Fruit fly (Drosophila melanogaster) whole organism, embryonic: ENCODE results near the gene Shawn.
A peak's percentile ranks its signal among the peaks of the same experiment; 100 is the strongest.

ENCODE experiments used
- Adf1 ChIP-seq: fragments of 200-800 bp; sonication (Bioruptor generic); IDR thresholded peaks from 2 replicates; pipeline ENCODE4 v1.3.6; 2022; ENCODE audit warnings: missing biosample characterization, missing genetic modification characterization
- CG11504 ChIP-seq: fragments of 200-800 bp; sonication (Bioruptor generic); optimal IDR thresholded peaks from 3 replicates; lab custom pipeline; 2019; ENCODE audit warnings: missing biosample characterization, mild to moderate bottlenecking, missing genetic modification characterization, moderate library complexity
- CG11560 ChIP-seq: fragments of 200-800 bp; sonication (Bioruptor generic); IDR thresholded peaks from 3 replicates; pipeline ENCODE4 v1.3.6; 2022; ENCODE audit warnings: missing biosample characterization, missing genetic modification characterization
- CG12659 ChIP-seq: fragments of 200-800 bp; sonication (Bioruptor generic); optimal IDR thresholded peaks from 3 replicates; lab custom pipeline; 2017; ENCODE audit warnings: mild to moderate bottlenecking, missing biosample characterization, missing genetic modification reagents, missing genetic modification characterization
- CG15479 ChIP-seq: fragments of 200-800 bp; sonication (Bioruptor generic); optimal IDR thresholded peaks from 3 replicates; lab custom pipeline; 2019; ENCODE audit warnings: missing biosample characterization, mild to moderate bottlenecking, missing genetic modification characterization, moderate library complexity
- CG17385 ChIP-seq: fragments of 200-800 bp; sonication (Bioruptor generic); optimal IDR thresholded peaks from 3 replicates; lab custom pipeline; 2018; ENCODE audit warnings: missing biosample characterization, mild to moderate bottlenecking, missing genetic modification characterization
- CG18599 ChIP-seq: fragments of 200-800 bp; sonication (Bioruptor generic); optimal IDR thresholded peaks from 3 replicates; lab custom pipeline; 2017; ENCODE audit warnings: missing biosample characterization, missing genetic modification characterization, mild to moderate bottlenecking, moderate library complexity, missing genetic modification reagents
- CG2678 ChIP-seq: fragments of 200-800 bp; sonication (Bioruptor generic); optimal IDR thresholded peaks from 3 replicates; lab custom pipeline; 2019; ENCODE audit warnings: missing biosample characterization, mild to moderate bottlenecking, missing genetic modification characterization, moderate library complexity
- CG2875 ChIP-seq: fragments of 200-800 bp; sonication (Bioruptor generic); optimal IDR thresholded peaks from 2 replicates; lab custom pipeline; 2017; ENCODE audit warnings: missing biosample characterization, mild to moderate bottlenecking, missing genetic modification characterization, missing genetic modification reagents
- CG34224 ChIP-seq: fragments of 200-800 bp; sonication (Bioruptor generic); IDR thresholded peaks from 3 replicates; pipeline ENCODE4 v1.3.6; 2022; ENCODE audit warnings: missing biosample characterization, missing genetic modification characterization; ENCODE audit not compliant: partially characterized antibody
- CG34376 ChIP-seq: fragments of 200-800 bp; sonication (Bioruptor generic); optimal IDR thresholded peaks from 2 replicates; lab custom pipeline; 2018; ENCODE audit warnings: missing biosample characterization, mild to moderate bottlenecking, missing genetic modification characterization
- CG4360 ChIP-seq: fragments of 200-800 bp; sonication (Bioruptor generic); IDR thresholded peaks from 2 replicates; pipeline ENCODE4 v1.3.6; 2022; ENCODE audit warnings: missing biosample characterization, missing genetic modification characterization
- CG6175 ChIP-seq: fragments of 200-800 bp; sonication (Bioruptor generic); IDR thresholded peaks from 3 replicates; pipeline ENCODE4 v1.3.6; 2022; ENCODE audit warnings: missing biosample characterization, missing genetic modification characterization
- CG8478 ChIP-seq: fragments of >200 bp; optimal IDR thresholded peaks from 2 replicates; lab custom pipeline; 2018
- D ChIP-seq, 2 experiments: fragments of 200-800 bp in 1 of 2; fragments of >200 bp in 1 of 2; sonication (Bioruptor generic) in 1 of 2; optimal IDR thresholded peaks; 2 replicates in 1 of 2; 3 replicates in 1 of 2; lab custom pipeline; 2017; ENCODE audit warnings: mild to moderate bottlenecking in 1 of 2, missing biosample characterization in 1 of 2, missing genetic modification characterization in 1 of 2, missing genetic modification reagents in 1 of 2
- Deaf1 ChIP-seq: fragments of 200-800 bp; optimal IDR thresholded peaks from 3 replicates; lab custom pipeline; 2019; ENCODE audit warnings: missing biosample characterization, mild to moderate bottlenecking, missing genetic modification characterization, moderate library complexity
- Dll ChIP-seq: fragments of 200-800 bp; sonication (Bioruptor generic); IDR thresholded peaks from 4 replicates; pipeline ENCODE4 v1.3.6; 2022; ENCODE audit warnings: missing biosample characterization, missing genetic modification characterization; ENCODE audit not compliant: partially characterized antibody
- Drgx ChIP-seq: fragments of 200-800 bp; sonication (Bioruptor generic); IDR thresholded peaks from 2 replicates; pipeline ENCODE4 v1.3.6; 2022; ENCODE audit warnings: missing biosample characterization, missing genetic modification characterization
- Gsc ChIP-seq: fragments of 200-800 bp; sonication (Bioruptor generic); IDR thresholded peaks from 2 replicates; pipeline ENCODE4 v1.3.6; 2022; ENCODE audit warnings: missing biosample characterization, missing genetic modification characterization
- HLHmδ ChIP-seq: fragments of 200-800 bp; sonication (Bioruptor generic); optimal IDR thresholded peaks from 2 replicates; lab custom pipeline; 2018; ENCODE audit warnings: missing biosample characterization, mild to moderate bottlenecking, missing genetic modification characterization, moderate library complexity
- HmgZ ChIP-seq: fragments of 200-800 bp; sonication (Bioruptor generic); optimal IDR thresholded peaks from 2 replicates; lab custom pipeline; 2018; ENCODE audit warnings: missing biosample characterization, mild to moderate bottlenecking, missing genetic modification characterization
- MESR4 ChIP-seq: fragments of 200-800 bp; sonication (Bioruptor generic); optimal IDR thresholded peaks from 2 replicates; lab custom pipeline; 2018; ENCODE audit warnings: missing biosample characterization, mild to moderate bottlenecking, missing genetic modification characterization, moderate library complexity
- Max ChIP-seq: fragments of 200-800 bp; sonication (Bioruptor generic); optimal IDR thresholded peaks from 2 replicates; lab custom pipeline; 2016; ENCODE audit warnings: missing biosample characterization, mild to moderate bottlenecking, missing genetic modification characterization
- Med ChIP-seq: fragments of 200-800 bp; sonication (Bioruptor generic); peaks from one replicate; lab custom pipeline; 2016; ENCODE audit warnings: missing biosample characterization, missing genetic modification characterization, mild to moderate bottlenecking, inconsistent platforms, moderate library complexity
- Opbp ChIP-seq: fragments of 200-800 bp; sonication (Bioruptor generic); IDR thresholded peaks from 3 replicates; pipeline ENCODE4 v1.3.6; 2022; ENCODE audit warnings: missing biosample characterization, missing genetic modification characterization; ENCODE audit not compliant: partially characterized antibody
- Tbp ChIP-seq: fragments of >200 bp; optimal IDR thresholded peaks from 2 replicates; lab custom pipeline; 2018; ENCODE audit warnings: missing biosample characterization, missing genetic modification characterization
- Trl ChIP-seq, 3 experiments: fragments of >200 bp in 2 of 3; fragments of 200-800 bp in 1 of 3; sonication (Bioruptor generic) in 1 of 3; optimal IDR thresholded peaks; 2 replicates in 1 of 3; 3 replicates in 2 of 3; lab custom pipeline; 2016 to 2017; ENCODE audit warnings: missing biosample characterization in 1 of 3, missing genetic modification characterization in 1 of 3
- YL-1 ChIP-seq: fragments of 200-800 bp; sonication (Bioruptor generic); optimal IDR thresholded peaks from 3 replicates; lab custom pipeline; 2017; ENCODE audit warnings: missing biosample characterization, mild to moderate bottlenecking, missing genetic modification characterization
- cg ChIP-seq: fragments of 200-800 bp; sonication (Bioruptor generic); optimal IDR thresholded peaks from 3 replicates; lab custom pipeline; 2019; ENCODE audit warnings: missing biosample characterization, mild to moderate bottlenecking, missing genetic modification characterization, moderate library complexity
- chinmo ChIP-seq: fragments of 200-800 bp; sonication (Bioruptor generic); IDR thresholded peaks from 4 replicates; pipeline ENCODE4 v1.3.6; 2022; ENCODE audit warnings: missing biosample characterization, missing genetic modification characterization; ENCODE audit not compliant: partially characterized antibody
- chm ChIP-seq: fragments of 200-800 bp; sonication (Bioruptor generic); IDR thresholded peaks from 2 replicates; pipeline ENCODE4 v1.3.6; 2022; ENCODE audit warnings: missing biosample characterization, missing genetic modification characterization
- en ChIP-seq: fragments of 200-800 bp; sonication (Bioruptor generic); optimal IDR thresholded peaks from 2 replicates; lab custom pipeline; 2016; ENCODE audit warnings: missing biosample characterization, missing genetic modification characterization
- ham ChIP-seq: fragments of 200-800 bp; sonication (Bioruptor generic); IDR thresholded peaks from 2 replicates; pipeline ENCODE4 v1.3.6; 2022; ENCODE audit warnings: missing biosample characterization, missing genetic modification characterization
- lola ChIP-seq, 3 experiments: fragments of >200 bp in 2 of 3; fragments of 200-800 bp in 1 of 3; sonication (Bioruptor generic) in 1 of 3; optimal IDR thresholded peaks; 2 replicates each; lab custom pipeline; 2017 to 2019; ENCODE audit warnings: missing biosample characterization in 3 of 3, missing genetic modification characterization in 3 of 3, mild to moderate bottlenecking in 1 of 3, moderate library complexity in 1 of 3
- pb ChIP-seq: fragments of 200-800 bp; sonication (Bioruptor generic); optimal IDR thresholded peaks from 3 replicates; lab custom pipeline; 2016; ENCODE audit warnings: missing biosample characterization, missing genetic modification characterization
- phol ChIP-seq: fragments of 200-800 bp; sonication (Bioruptor generic); optimal IDR thresholded peaks from 3 replicates; lab custom pipeline; 2018; ENCODE audit warnings: missing biosample characterization, mild to moderate bottlenecking, missing genetic modification characterization, moderate library complexity
- pros ChIP-seq: fragments of 200-800 bp; sonication (Bioruptor generic); optimal IDR thresholded peaks from 3 replicates; lab custom pipeline; 2019; ENCODE audit warnings: missing biosample characterization, mild to moderate bottlenecking, missing genetic modification characterization, moderate library complexity
- rib ChIP-seq: fragments of 200-800 bp; sonication (Bioruptor generic); IDR thresholded peaks from 2 replicates; pipeline ENCODE4 v1.3.6; 2022; ENCODE audit warnings: missing biosample characterization, missing genetic modification characterization
- sens ChIP-seq: fragments of 200-800 bp; sonication (Bioruptor generic); peaks from one replicate; lab custom pipeline; 2016; ENCODE audit warnings: missing biosample characterization, missing genetic modification characterization
- z ChIP-seq: fragments of 200-800 bp; sonication (Bioruptor generic); IDR thresholded peaks from 3 replicates; pipeline ENCODE4 v1.3.6; 2022; ENCODE audit warnings: missing biosample characterization, missing genetic modification characterization

The Shawn gene

DNA sequence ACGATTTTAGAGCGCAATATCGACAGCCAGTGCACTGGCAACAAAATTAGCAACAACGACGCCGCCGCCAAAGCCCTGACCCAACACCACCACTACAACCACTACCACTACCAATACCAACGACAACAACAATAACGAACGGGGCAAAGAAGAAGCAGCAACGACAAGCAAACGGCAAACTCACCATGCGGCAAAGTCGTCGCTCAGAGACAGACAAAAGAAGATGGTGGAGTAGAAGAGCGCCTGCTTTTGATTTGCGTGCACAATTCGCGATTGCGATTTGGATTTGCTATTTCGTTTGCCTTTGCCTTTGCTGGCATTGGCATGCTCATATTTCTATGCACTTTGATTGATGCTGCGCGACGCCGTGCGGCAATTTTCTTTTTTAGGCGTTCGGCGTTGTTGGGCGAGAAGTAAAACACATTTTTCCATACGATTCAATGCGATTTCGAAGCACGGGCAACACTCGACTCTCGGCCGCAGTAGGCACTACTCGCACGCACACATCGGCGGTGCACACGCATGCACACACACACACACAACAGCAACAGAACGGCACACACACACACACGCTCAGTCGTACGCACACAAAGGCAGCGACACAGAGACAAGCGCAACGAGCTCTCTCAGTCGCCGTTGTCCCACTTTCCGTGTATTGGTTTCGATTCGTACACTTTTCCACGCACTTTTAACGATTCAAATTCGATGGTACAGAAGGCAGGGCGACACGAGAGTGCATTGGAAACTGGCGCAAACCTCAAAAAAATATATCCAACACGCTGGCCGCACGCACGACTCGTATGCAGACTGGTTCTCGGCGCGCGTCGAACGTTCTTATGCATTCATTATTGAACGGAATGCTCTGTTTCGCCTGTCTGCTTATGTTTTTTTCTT lies 26.4 kb downstream of the Shawn start:
- peak; percentile 28 for TF ChIP-seq CG12659
- no peak for TF ChIP-seq CG2875 (GFP tag; lab: Kevin White, UChicago)
- 0 out of 4 replicates have a peak, but pooled peaks have one; percentile 15 for TF ChIP-seq Dll (GFP tag; lab: Robert Waterston, UW)
- TF ChIP-seq CG11504 (tag; lab: Kevin White, UChicago) = no peak
- TF ChIP-seq CG4360 = peak; percentile 57
- TF ChIP-seq pros (GFP tag; lab: Kevin White, UChicago) = peak; percentile 56
- peak in 1 of 3 experiments; percentile 80 for TF ChIP-seq lola (GFP tag; optimal IDR thresholded peaks at IDR 0.05; lab: Kevin White, UChicago)
- no peak for TF ChIP-seq pb (GFP tag; lab: Kevin White, UChicago)
- TF ChIP-seq HLHmδ (GFP tag; lab: Kevin White, UChicago) = peak; percentile 57
- peak; percentile 93 for TF ChIP-seq CG17385 (GFP tag; lab: Kevin White, UChicago)
- TF ChIP-seq CG11560 = no peak
- TF ChIP-seq CG6175 = 0 out of 3 replicates have a peak, but pooled peaks have one; percentile 6
- TF ChIP-seq chinmo = peak; percentile 88; the same call in 2 of the 4 replicates
- TF ChIP-seq sens (GFP tag; lab: Kevin White, UChicago) = peak; percentile 4
- no peak for TF ChIP-seq en (GFP tag; lab: Kevin White, UChicago)
- TF ChIP-seq Tbp (GFP tag; lab: Kevin White, UChicago) = peak; percentile 47
- TF ChIP-seq Drgx (GFP tag; lab: Robert Waterston, UW) = 0 out of 2 replicates have a peak, but pooled peaks have one; percentile 11
- no peak for TF ChIP-seq Max (GFP tag; lab: Kevin White, UChicago)
- peak; percentile 95 for TF ChIP-seq CG8478 (lab: Kevin White, UChicago)
- TF ChIP-seq CG18599 (GFP tag; lab: Kevin White, UChicago) = peak; percentile 4
- TF ChIP-seq D (optimal IDR thresholded peaks at IDR 0.05; lab: Kevin White, UChicago) = peak; percentile 19
- no peak for TF ChIP-seq D (GFP tag; optimal IDR thresholded peaks at IDR 0.05; lab: Kevin White, UChicago)
- TF ChIP-seq HmgZ = peak; percentile 15
- peak; percentile 77 for TF ChIP-seq Adf1 (GFP tag; lab: Robert Waterston, UW)
- 0 out of 2 replicates have a peak, but pooled peaks have one; percentile 8 for TF ChIP-seq chm (GFP tag; lab: Robert Waterston, UW)
- peak; percentile 96 for TF ChIP-seq cg (GFP tag; lab: Kevin White, UChicago)
- 0 out of 3 replicates have a peak, but pooled peaks have one; percentile 21 for TF ChIP-seq CG34224 (GFP tag; lab: Robert Waterston, UW)
- TF ChIP-seq CG15479 (GFP tag; lab: Kevin White, UChicago) = peak; percentile 95
- no peak for TF ChIP-seq CG2678 (tag; lab: Kevin White, UChicago)
- TF ChIP-seq Med = peak; percentile 79
- 0 out of 3 replicates have a peak, but pooled peaks have one; percentile 8 for TF ChIP-seq Opbp (GFP tag; lab: Robert Waterston, UW)
- peak; percentile 56 for TF ChIP-seq phol (tag; lab: Kevin White, UChicago)
- TF ChIP-seq rib = peak; percentile 34; the same call in 1 of the 2 replicates
- TF ChIP-seq Gsc (GFP tag; lab: Robert Waterston, UW) = no peak
- peak in 1 of 2 experiments; percentile 65 for TF ChIP-seq Trl (optimal IDR thresholded peaks at IDR 0.05; lab: Kevin White, UChicago)
- no peak for TF ChIP-seq Trl (GFP tag; optimal IDR thresholded peaks at IDR 0.05; lab: Kevin White, UChicago)
- peak; percentile 47 for TF ChIP-seq CG34376 (GFP tag; lab: Kevin White, UChicago)
- TF ChIP-seq z (GFP tag; lab: Robert Waterston, UW) = no peak
- peak; percentile 90 for TF ChIP-seq MESR4 (GFP tag; lab: Kevin White, UChicago)
- peak; percentile 62 for TF ChIP-seq Deaf1 (tag; lab: Kevin White, UChicago)
- peak; percentile 18 for TF ChIP-seq YL-1 (GFP tag; lab: Kevin White, UChicago)
- no peak for TF ChIP-seq ham (GFP tag; lab: Robert Waterston, UW)
